Worm (Caenorhabditis elegans): ENCODE results near the gene oxi-1.

oxi-1 gene

ce11 chrIII:10895817-10896413 lies 37.8 kb downstream of the oxi-1 start, which contains the start of gene com-1 (continued):
- no peak for TF ChIP-seq elt-3 (tag; optimal IDR thresholded peaks at IDR 0.05)
- TF ChIP-seq efl-3 (GFP tag; optimal IDR thresholded peaks at IDR 0.05) = no peak
- TF ChIP-seq nhr-19 (GFP tag; conservative IDR thresholded peaks at IDR 0.05) = no peak
- TF ChIP-seq pax-3 (tag; optimal IDR thresholded peaks at IDR 0.05) = no peak
- TF ChIP-seq fkh-4 (tag; optimal IDR thresholded peaks at IDR 0.05; ENCODE audit: borderline replicate concordance) = no peak
- no peak for TF ChIP-seq unc-130 (tag; optimal IDR thresholded peaks at IDR 0.05)
- TF ChIP-seq unc-98 (GFP tag; IDR thresholded peaks at IDR 0.05) = no peak
- TF ChIP-seq aha-1 (tag; optimal IDR thresholded peaks at IDR 0.05) = no peak
- no peak for TF ChIP-seq lin-13 (GFP tag; optimal IDR thresholded peaks at IDR 0.05)
- TF ChIP-seq nhr-77 (tag; optimal IDR thresholded peaks at IDR 0.05) = no peak
- TF ChIP-seq ztf-11 (tag; optimal IDR thresholded peaks at IDR 0.05) = no peak
- peak; percentile 53 for TF ChIP-seq nhr-71 (tag; optimal IDR thresholded peaks at IDR 0.05)
- TF ChIP-seq dpl-1 (GFP tag; optimal IDR thresholded peaks at IDR 0.05) = peak; percentile 30 to 72 (median 42)
- no peak for TF ChIP-seq lin-39 (tag; optimal IDR thresholded peaks at IDR 0.05)
- TF ChIP-seq tlp-1 (tag; optimal IDR thresholded peaks at IDR 0.05) = no peak
- no peak for TF ChIP-seq alr-1 (tag; optimal IDR thresholded peaks at IDR 0.05; ENCODE audit: borderline replicate concordance)
- TF ChIP-seq mdl-1 (tag; optimal IDR thresholded peaks at IDR 0.05) = no peak
- TF ChIP-seq ces-1 (GFP tag; optimal IDR thresholded peaks at IDR 0.05) = no peak
- no peak for TF ChIP-seq fkh-8 (tag; optimal IDR thresholded peaks at IDR 0.05)
- no peak for TF ChIP-seq nhr-85 (tag)
- no peak for TF ChIP-seq lin-14 (GFP tag; optimal IDR thresholded peaks at IDR 0.05)
- peak; percentile 39 for TF ChIP-seq C16A3.4 (tag; optimal IDR thresholded peaks at IDR 0.05)
- TF ChIP-seq F16B12.6 (tag; optimal IDR thresholded peaks at IDR 0.05) = no peak
- no peak for TF ChIP-seq nhr-28 (tag; optimal IDR thresholded peaks at IDR 0.05)
- TF ChIP-seq ets-5 (GFP tag; IDR thresholded peaks at IDR 0.05) = no peak
- peak; percentile 29 for TF ChIP-seq swsn-7 (tag; optimal IDR thresholded peaks at IDR 0.05)
- TF ChIP-seq hpl-2 (GFP tag; optimal IDR thresholded peaks at IDR 0.05) = no peak
- TF ChIP-seq fos-1 (tag; optimal IDR thresholded peaks at IDR 0.05) = no peak
- no peak for TF ChIP-seq pag-3 (tag; optimal IDR thresholded peaks at IDR 0.05; ENCODE audit: borderline replicate concordance, insufficient read depth)
- TF ChIP-seq lsy-2 (tag; optimal IDR thresholded peaks at IDR 0.05) = peak; percentile 51 to 73
- peak; percentile 58 for TF ChIP-seq blmp-1 (tag; optimal IDR thresholded peaks at IDR 0.05)
- no peak for TF ChIP-seq egl-27 (tag; optimal IDR thresholded peaks at IDR 0.05)
- TF ChIP-seq ztf-4 (tag; optimal IDR thresholded peaks at IDR 0.05) = no peak
- TF ChIP-seq skn-1 (tag; optimal IDR thresholded peaks at IDR 0.05) = peak; percentile 42
- TF ChIP-seq dsc-1 (tag; optimal IDR thresholded peaks at IDR 0.05) = peak; percentile 15
- TF ChIP-seq lin-15B (tag; optimal IDR thresholded peaks at IDR 0.05) = peak; percentile 60
- TF ChIP-seq snu-23 (GFP tag; optimal IDR thresholded peaks at IDR 0.05) = peak; percentile 54
- no peak for TF ChIP-seq unc-62 (GFP tag; optimal IDR thresholded peaks at IDR 0.05)
- TF ChIP-seq isw-1 (GFP tag; IDR thresholded peaks at IDR 0.05) = no peak
- TF ChIP-seq hlh-17 (GFP tag; optimal IDR thresholded peaks at IDR 0.05; ENCODE audit: borderline replicate concordance) = no peak
- TF ChIP-seq sup-37 (GFP tag; optimal IDR thresholded peaks at IDR 0.05) = no peak
- TF ChIP-seq rnt-1 (tag; optimal IDR thresholded peaks at IDR 0.05) = no peak
- TF ChIP-seq C34B4.2 (tag; optimal IDR thresholded peaks at IDR 0.05) = no peak
- TF ChIP-seq ceh-88 (GFP tag; IDR thresholded peaks at IDR 0.05) = no peak
- no peak for TF ChIP-seq ceh-8 (GFP tag; optimal IDR thresholded peaks at IDR 0.05)
- peak; percentile 53 to 63 for TF ChIP-seq efl-1 (optimal IDR thresholded peaks at IDR 0.05)
- peak; percentile 61 to 93 for TF ChIP-seq efl-1 (GFP tag; optimal IDR thresholded peaks at IDR 0.05 in 1 of 2)
- no peak for TF ChIP-seq nhr-12 (tag; optimal IDR thresholded peaks at IDR 0.05)
- no peak for TF ChIP-seq jun-1 (tag; optimal IDR thresholded peaks at IDR 0.05)
- TF ChIP-seq fkh-10 (GFP tag; optimal IDR thresholded peaks at IDR 0.05) = no peak
- TF ChIP-seq elt-2 (tag; optimal IDR thresholded peaks at IDR 0.05) = no peak
- no peak for TF ChIP-seq pqm-1 (tag; optimal IDR thresholded peaks at IDR 0.05)
- TF ChIP-seq nhr-47 (tag; optimal IDR thresholded peaks at IDR 0.05) = peak; percentile 46

Data from whole organism, L1 larva.